Worm (Caenorhabditis elegans) whole organism, early embryonic: ENCODE data around the gene F01D5.3.
"Not testable (repeated sequence)": the region's sequence is repeated elsewhere in the genome, so short reads cannot be mapped to it uniquely, and the experiment has no call there.

ENCODE experiments used
- B0310.2 ChIP-seq: sonication (generic microtip); optimal IDR thresholded peaks from 2 replicates; lab custom pipeline; 2016; ENCODE audit warnings: mild to moderate bottlenecking, missing genetic modification characterization, missing compliant biosample characterization
- F13C5.2 ChIP-seq: sonication (generic microtip); optimal IDR thresholded peaks from 2 replicates; lab custom pipeline; 2017; ENCODE audit warnings: mild to moderate bottlenecking, missing genetic modification characterization, inconsistent platforms, missing compliant biosample characterization
- aly-1 ChIP-seq: sonication (generic microtip); optimal IDR thresholded peaks from 2 replicates; lab custom pipeline; 2016; ENCODE audit warnings: missing genetic modification characterization, missing compliant biosample characterization
- ama-1 ChIP-seq: fragments of 150-350 bp; optimal IDR thresholded peaks from 2 replicates; lab custom pipeline; 2014
- ceh-13 ChIP-seq: fragments of 200-800 bp; sonication (Bioruptor generic); optimal IDR thresholded peaks from 2 replicates; lab custom pipeline; 2018; ENCODE audit warnings: mild to moderate bottlenecking, missing genetic modification characterization, missing compliant biosample characterization
- ceh-36 ChIP-seq: sonication (generic microtip); optimal IDR thresholded peaks from 2 replicates; lab custom pipeline; 2016; ENCODE audit warnings: missing genetic modification characterization, inconsistent platforms, missing compliant biosample characterization
- ets-7 ChIP-seq: sonication (generic microtip); optimal IDR thresholded peaks from 2 replicates; lab custom pipeline; 2016; ENCODE audit warnings: missing genotype, missing genetic modification characterization, missing compliant biosample characterization
- flt-1 ChIP-seq: fragments of 200-800 bp; sonication (Bioruptor generic); IDR thresholded peaks from 2 replicates; pipeline ENCODE4 v1.3.6; 2022; ENCODE audit warnings: missing genetic modification characterization, missing compliant biosample characterization
- hmbx-1 ChIP-seq: sonication (generic microtip); optimal IDR thresholded peaks from 2 replicates; lab custom pipeline; 2016; ENCODE audit warnings: mild to moderate bottlenecking, missing genetic modification characterization, missing compliant biosample characterization
- hmg-4 ChIP-seq: fragments of 200-800 bp; sonication (Bioruptor generic); optimal IDR thresholded peaks from 2 replicates; lab custom pipeline; 2018; ENCODE audit warnings: mild to moderate bottlenecking, missing genetic modification characterization, missing compliant biosample characterization
- hnd-1 ChIP-seq: sonication (generic microtip); optimal IDR thresholded peaks from 2 replicates; lab custom pipeline; 2016; ENCODE audit warnings: missing genetic modification characterization, missing compliant biosample characterization
- pes-1 ChIP-seq: fragments of 200-800 bp; sonication (Bioruptor generic); IDR thresholded peaks from 2 replicates; pipeline ENCODE4 v1.3.6; 2022; ENCODE audit warnings: missing genetic modification reagents, missing genetic modification characterization, missing compliant biosample characterization
- scrt-1 ChIP-seq: fragments of 200-800 bp; sonication (Bioruptor generic); IDR thresholded peaks from 2 replicates; pipeline ENCODE4 v1.3.6; 2022; ENCODE audit warnings: missing genetic modification characterization, missing compliant biosample characterization
- sea-1 ChIP-seq: fragments of 200-800 bp; sonication (Bioruptor generic); conservative IDR thresholded peaks from 2 replicates; pipeline ENCODE4 v1.3.6; 2022; ENCODE audit warnings: missing genetic modification characterization, missing compliant biosample characterization
- tbx-11 ChIP-seq: fragments of 200-800 bp; sonication (Bioruptor generic); IDR thresholded peaks from 2 replicates; pipeline ENCODE4 v1.3.6; 2022; ENCODE audit warnings: missing genetic modification characterization, missing compliant biosample characterization
- tbx-37 ChIP-seq: fragments of 200-800 bp; sonication (Bioruptor generic); conservative IDR thresholded peaks from 2 replicates; pipeline ENCODE4 v1.3.6; 2022; ENCODE audit warnings: missing genetic modification reagents, missing genetic modification characterization, missing compliant biosample characterization
- tra-4 ChIP-seq: sonication (generic microtip); optimal IDR thresholded peaks from 2 replicates; lab custom pipeline; 2017; ENCODE audit warnings: missing genetic modification characterization, missing compliant biosample characterization

The F01D5.3 gene

DNA sequence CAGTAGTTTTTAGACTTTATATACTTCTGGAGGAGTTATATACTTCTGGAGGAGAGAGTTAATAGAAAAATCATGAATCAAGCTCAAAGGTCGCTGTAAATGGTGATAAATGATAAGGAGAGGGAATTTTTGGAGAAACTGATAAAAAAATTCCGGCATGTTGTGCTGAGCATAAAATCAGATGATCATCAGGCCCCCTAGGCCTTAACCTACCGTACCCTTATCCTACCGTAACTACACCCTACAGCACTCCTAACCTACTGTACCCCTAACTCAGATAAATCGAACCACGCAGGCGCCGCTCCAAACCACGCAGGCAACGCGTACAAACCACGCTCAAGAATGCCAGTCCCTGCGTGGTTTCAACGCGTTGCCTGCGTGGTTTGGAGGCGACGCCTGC, at the start of gene F01D5.3:
Gene F01D5.3, minus strand, starts transcription at position 101 of the 400 bp plus-strand sequence.
- TF ChIP-seq sea-1 (GFP tag; lab: Robert Waterston, UW); tbx-11 (GFP tag; lab: Robert Waterston, UW); ets-7 (tag; lab: Kevin White, UChicago): not testable (repeated sequence)

DNA sequence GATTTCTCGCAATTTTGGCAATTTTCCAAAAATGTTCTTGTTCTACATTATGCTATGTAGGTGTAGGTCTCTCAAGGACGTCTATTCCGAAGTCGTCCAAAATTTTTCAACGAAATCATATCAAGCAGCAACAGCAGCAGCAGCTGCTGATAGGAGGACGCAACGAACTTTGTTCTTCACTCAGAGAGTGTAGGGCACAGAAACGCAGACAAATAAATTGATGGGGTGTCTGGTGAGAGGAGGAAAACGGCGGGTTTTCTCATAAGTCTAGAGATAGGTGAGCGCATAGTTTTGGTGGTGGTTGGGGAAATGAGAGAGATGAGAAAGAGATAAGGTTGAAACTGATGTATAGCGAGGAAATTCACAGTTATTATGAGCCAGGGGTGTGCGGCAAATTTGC, 49.2 kb upstream of the F01D5.3 start:
- TF ChIP-seq hmg-4 (GFP tag; lab: Kevin White, UChicago): no peak

DNA sequence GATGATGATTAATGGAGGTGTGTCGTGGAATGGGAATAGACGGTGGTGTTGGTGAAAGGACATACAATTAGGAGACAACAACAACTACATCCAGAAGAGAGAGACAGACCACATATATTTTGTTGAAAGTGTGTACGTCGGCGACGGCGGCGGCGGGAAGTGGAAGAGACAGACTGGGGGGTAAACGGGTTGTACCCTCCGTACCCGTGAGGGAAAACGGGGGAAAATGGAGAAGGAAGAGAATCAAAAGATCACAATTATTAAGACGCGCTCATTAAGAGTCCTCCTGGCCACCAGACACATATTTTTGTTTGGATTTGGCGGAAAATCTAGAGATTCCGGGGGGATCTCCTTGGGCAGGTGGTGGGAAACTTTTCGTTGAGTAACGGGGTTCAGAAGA, 46.5 kb upstream of the F01D5.3 start:
- TF ChIP-seq scrt-1 (GFP tag; lab: Robert Waterston, UW): no peak
- no peak for TF ChIP-seq ets-7 (tag; lab: Kevin White, UChicago)
- peak; percentile 14 for TF ChIP-seq hmg-4 (GFP tag; lab: Kevin White, UChicago)

- TF ChIP-seq hmg-4 (GFP tag; lab: Kevin White, UChicago) (no peak), pes-1 (GFP tag; lab: Robert Waterston, UW) (no peak), aly-1 (tag; lab: Kevin White, UChicago) (no peak), ceh-13 (no peak), ama-1 (lab: Kevin White, UChicago) (no peak), hmbx-1 (tag; lab: Kevin White, UChicago) (no peak), ets-7 (tag; lab: Kevin White, UChicago) (no peak), sea-1 (GFP tag; lab: Robert Waterston, UW) (no peak), F13C5.2 (tag; lab: Kevin White, UChicago) (no peak), tra-4 (tag; lab: Kevin White, UChicago) (no peak), scrt-1 (GFP tag; lab: Robert Waterston, UW) (no peak)
Measured at ce11 chrII:14045934-14046470, 46.1 kb upstream of the F01D5.3 start.

- no peak for TF ChIP-seq ceh-36
- TF ChIP-seq ama-1 (lab: Kevin White, UChicago): no peak
- no peak for TF ChIP-seq aly-1 (tag; lab: Kevin White, UChicago)
- no peak for TF ChIP-seq F13C5.2 (tag; lab: Kevin White, UChicago)
Measured at ce11 chrII:14045235-14045634, 45.3 kb upstream of the F01D5.3 start.

DNA sequence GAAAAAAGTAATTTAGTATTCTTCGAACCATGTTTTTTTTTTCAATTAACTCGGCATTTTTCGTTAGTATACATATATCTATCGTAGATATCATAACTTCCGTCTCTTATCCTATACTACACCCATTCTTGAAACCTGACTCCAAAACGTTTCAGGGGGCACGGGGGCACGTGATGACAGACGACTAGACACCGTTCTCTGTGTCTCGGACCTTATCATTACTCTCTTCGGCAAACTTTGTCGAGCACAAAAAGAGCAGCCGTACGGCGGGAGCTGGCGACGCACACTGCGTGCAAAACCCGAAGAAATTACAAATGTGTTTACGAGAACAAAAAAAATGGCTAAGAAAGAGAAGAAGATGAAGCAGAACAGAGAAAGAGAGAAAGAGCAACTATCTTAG, 44.3 kb upstream of the F01D5.3 start:
- TF ChIP-seq ceh-36: no peak
- TF ChIP-seq tra-4 (tag; lab: Kevin White, UChicago): no peak
- no peak for TF ChIP-seq tbx-37
- TF ChIP-seq hmg-4 (GFP tag; lab: Kevin White, UChicago): no peak
- TF ChIP-seq scrt-1 (GFP tag; lab: Robert Waterston, UW): no peak
- no peak for TF ChIP-seq F13C5.2 (tag; lab: Kevin White, UChicago)
- TF ChIP-seq hnd-1 (tag; lab: Kevin White, UChicago): no peak
- no peak for TF ChIP-seq ceh-13
- no peak; the same call in 1 of the 2 replicates for TF ChIP-seq pes-1 (GFP tag; lab: Robert Waterston, UW)
- no peak for TF ChIP-seq sea-1 (GFP tag; lab: Robert Waterston, UW)
- no peak for TF ChIP-seq hmbx-1 (tag; lab: Kevin White, UChicago)
- TF ChIP-seq flt-1 (GFP tag; lab: Robert Waterston, UW): no peak
- no peak for TF ChIP-seq ets-7 (tag; lab: Kevin White, UChicago)
- no peak for TF ChIP-seq tbx-11 (GFP tag; lab: Robert Waterston, UW)
- TF ChIP-seq ama-1 (lab: Kevin White, UChicago): no peak
- no peak for TF ChIP-seq B0310.2 (tag; lab: Kevin White, UChicago)
- TF ChIP-seq aly-1 (tag; lab: Kevin White, UChicago): no peak

DNA sequence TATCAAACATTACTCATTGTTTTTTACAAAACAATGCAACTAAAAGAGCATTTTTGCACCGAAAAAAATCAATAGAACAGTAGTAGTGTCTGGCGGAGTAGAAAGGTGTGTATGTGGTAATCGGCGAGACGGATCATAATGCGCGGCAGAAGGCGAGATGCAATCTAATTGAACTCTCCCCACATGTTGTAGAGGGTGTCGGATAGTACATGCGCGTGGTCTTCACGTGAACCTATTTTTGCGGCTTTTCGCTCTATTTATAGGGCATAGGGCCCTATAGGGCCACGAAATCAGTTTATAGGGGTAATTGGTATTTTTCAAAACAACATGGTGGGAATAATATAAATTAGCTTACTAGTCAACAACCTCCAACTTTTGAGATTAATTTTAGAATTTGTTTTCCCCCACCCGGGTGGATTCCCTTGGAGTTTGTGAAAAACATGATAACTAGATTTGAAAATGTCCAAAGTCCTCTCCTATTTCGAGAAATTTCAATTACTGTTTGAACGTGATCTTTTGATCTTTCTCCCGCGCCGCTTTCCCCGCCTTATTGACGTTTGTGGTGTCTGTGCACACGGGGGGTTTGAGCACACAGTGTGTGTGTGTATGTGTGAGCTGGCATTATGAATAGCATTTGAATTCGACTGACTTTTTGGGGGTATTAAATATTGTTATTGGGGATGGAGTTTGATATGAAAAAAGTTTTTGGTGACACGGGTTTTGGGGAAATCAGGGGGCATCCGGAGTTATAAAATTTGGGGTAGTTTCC, 43.1 kb upstream of the F01D5.3 start:
- no peak for TF ChIP-seq ama-1 (lab: Kevin White, UChicago)

- TF ChIP-seq scrt-1 (GFP tag; lab: Robert Waterston, UW): 0 out of 2 replicates have a peak, but pooled peaks have one; percentile 5
- no peak for TF ChIP-seq hnd-1 (tag; lab: Kevin White, UChicago)
- TF ChIP-seq F13C5.2 (tag; lab: Kevin White, UChicago): no peak
- TF ChIP-seq hmg-4 (GFP tag; lab: Kevin White, UChicago): no peak
- TF ChIP-seq sea-1 (GFP tag; lab: Robert Waterston, UW): no peak
- TF ChIP-seq aly-1 (tag; lab: Kevin White, UChicago): no peak
- TF ChIP-seq pes-1 (GFP tag; lab: Robert Waterston, UW): no peak
Measured at ce11 chrII:14040204-14040842, 40.4 kb upstream of the F01D5.3 start.
